Fruit fly (Drosophila melanogaster) whole organism, embryonic: ENCODE measurements around the gene gpp.

ENCODE experiments used
- Ada2b ChIP-seq: fragments of 200-800 bp; sonication (Bioruptor generic); IDR thresholded peaks from 2 replicates; pipeline ENCODE4 v1.3.6; 2022; ENCODE audit warnings: missing biosample characterization, missing genetic modification characterization
- Aef1 ChIP-seq: fragments of 200-800 bp; sonication (Bioruptor generic); IDR thresholded peaks from 3 replicates; pipeline ENCODE4 v1.3.6; 2022; ENCODE audit warnings: missing biosample characterization, missing genetic modification characterization
- Antp ChIP-seq: fragments of 200-800 bp; sonication (Bioruptor generic); optimal IDR thresholded peaks from 3 replicates; lab custom pipeline; 2016; ENCODE audit warnings: missing biosample characterization, missing genetic modification characterization
- Bgb ChIP-seq: fragments of 200-800 bp; sonication (Bioruptor generic); IDR thresholded peaks from 2 replicates; pipeline ENCODE4 v1.3.6; 2022; ENCODE audit warnings: missing biosample characterization, missing genetic modification characterization; ENCODE audit not compliant: partially characterized antibody
- BtbVII ChIP-seq: fragments of 200-800 bp; sonication (Bioruptor generic); optimal IDR thresholded peaks from 3 replicates; lab custom pipeline; 2017; ENCODE audit warnings: missing biosample characterization, mild to moderate bottlenecking, missing genetic modification characterization
- CG11093 ChIP-seq: fragments of 200-800 bp; sonication (Bioruptor generic); IDR thresholded peaks from 3 replicates; pipeline ENCODE4 v1.3.6; 2022; ENCODE audit warnings: missing biosample characterization, missing genetic modification characterization
- CG12219 ChIP-seq: fragments of 200-800 bp; sonication (Bioruptor generic); optimal IDR thresholded peaks from 3 replicates; lab custom pipeline; 2018; ENCODE audit warnings: missing biosample characterization, mild to moderate bottlenecking, missing genetic modification characterization
- CG14965 ChIP-seq: fragments of 200-800 bp; sonication (Bioruptor generic); optimal IDR thresholded peaks from 2 replicates; lab custom pipeline; 2016; ENCODE audit warnings: missing biosample characterization, missing genetic modification characterization, borderline replicate concordance
- CG15479 ChIP-seq: fragments of 200-800 bp; sonication (Bioruptor generic); optimal IDR thresholded peaks from 3 replicates; lab custom pipeline; 2019; ENCODE audit warnings: missing biosample characterization, mild to moderate bottlenecking, missing genetic modification characterization, moderate library complexity
- CG17385 ChIP-seq: fragments of 200-800 bp; sonication (Bioruptor generic); optimal IDR thresholded peaks from 3 replicates; lab custom pipeline; 2018; ENCODE audit warnings: missing biosample characterization, mild to moderate bottlenecking, missing genetic modification characterization
- CG17829 ChIP-seq: fragments of 200-800 bp; optimal IDR thresholded peaks from 2 replicates; lab custom pipeline; 2019; ENCODE audit warnings: missing biosample characterization, mild to moderate bottlenecking, missing genetic modification characterization, moderate library complexity
- CG18599 ChIP-seq: fragments of 200-800 bp; sonication (Bioruptor generic); optimal IDR thresholded peaks from 3 replicates; lab custom pipeline; 2017; ENCODE audit warnings: missing biosample characterization, missing genetic modification characterization, mild to moderate bottlenecking, moderate library complexity, missing genetic modification reagents
- CG2116 ChIP-seq: fragments of 200-800 bp; sonication (Bioruptor generic); optimal IDR thresholded peaks from 3 replicates; lab custom pipeline; 2018; ENCODE audit warnings: missing biosample characterization, mild to moderate bottlenecking, missing genetic modification characterization
- CG2120 ChIP-seq: fragments of 200-800 bp; sonication (Bioruptor generic); optimal IDR thresholded peaks from 3 replicates; lab custom pipeline; 2016; ENCODE audit warnings: missing biosample characterization, missing genetic modification characterization
- CG30403 ChIP-seq: fragments of 200-800 bp; sonication (Bioruptor generic); optimal IDR thresholded peaks from 3 replicates; lab custom pipeline; 2016; ENCODE audit warnings: missing biosample characterization, missing genetic modification characterization
- CG31441 ChIP-seq: fragments of 200-800 bp; sonication (Bioruptor generic); IDR thresholded peaks from 2 replicates; pipeline ENCODE4 v1.3.6; 2022; ENCODE audit warnings: missing biosample characterization, missing genetic modification characterization
- CG33557 ChIP-seq: fragments of 200-800 bp; sonication (Bioruptor generic); optimal IDR thresholded peaks from 2 replicates; lab custom pipeline; 2019; ENCODE audit warnings: missing biosample characterization, mild to moderate bottlenecking, missing genetic modification characterization, moderate library complexity
- CG7745 ChIP-seq: fragments of 200-800 bp; sonication (Bioruptor generic); optimal IDR thresholded peaks from 2 replicates; lab custom pipeline; 2018; ENCODE audit warnings: missing biosample characterization, mild to moderate bottlenecking, missing genetic modification characterization, moderate library complexity
- CG7839 ChIP-seq: fragments of 200-800 bp; sonication (Bioruptor generic); optimal IDR thresholded peaks from 3 replicates; lab custom pipeline; 2018; ENCODE audit warnings: missing biosample characterization, mild to moderate bottlenecking, missing genetic modification characterization, moderate library complexity
- CG8765 ChIP-seq: fragments of 200-800 bp; sonication (Bioruptor generic); IDR thresholded peaks from 2 replicates; pipeline ENCODE4 v1.3.6; 2022; ENCODE audit warnings: missing biosample characterization, missing genetic modification characterization
- CG9215 ChIP-seq: fragments of 200-800 bp; sonication (Bioruptor generic); IDR thresholded peaks from 2 replicates; pipeline ENCODE4 v1.3.6; 2022; ENCODE audit warnings: missing biosample characterization, missing genetic modification characterization
- CG9932 ChIP-seq: fragments of 200-800 bp; sonication (Bioruptor generic); IDR thresholded peaks from 2 replicates; pipeline ENCODE4 v1.3.6; 2022; ENCODE audit warnings: missing biosample characterization, missing genetic modification characterization
- Camta ChIP-seq: fragments of 200-800 bp; sonication (Bioruptor generic); optimal IDR thresholded peaks from 2 replicates; lab custom pipeline; 2016; ENCODE audit warnings: missing biosample characterization, missing genetic modification characterization
- Dll ChIP-seq: fragments of 200-800 bp; sonication (Bioruptor generic); IDR thresholded peaks from 4 replicates; pipeline ENCODE4 v1.3.6; 2022; ENCODE audit warnings: missing biosample characterization, missing genetic modification characterization; ENCODE audit not compliant: partially characterized antibody
- Doc2 ChIP-seq: fragments of 200-800 bp; sonication (Bioruptor generic); IDR thresholded peaks from 2 replicates; pipeline ENCODE4 v1.3.6; 2022; ENCODE audit warnings: missing biosample characterization, missing genetic modification characterization
- Doc3 ChIP-seq: fragments of 200-800 bp; sonication (Bioruptor generic); IDR thresholded peaks from 3 replicates; pipeline ENCODE4 v1.3.6; 2022; ENCODE audit warnings: missing biosample characterization, missing genetic modification characterization; ENCODE audit not compliant: partially characterized antibody
- Drgx ChIP-seq: fragments of 200-800 bp; sonication (Bioruptor generic); IDR thresholded peaks from 2 replicates; pipeline ENCODE4 v1.3.6; 2022; ENCODE audit warnings: missing biosample characterization, missing genetic modification characterization
- Ets97D ChIP-seq: fragments of 200-800 bp; sonication (Bioruptor generic); optimal IDR thresholded peaks from 3 replicates; lab custom pipeline; 2016; ENCODE audit warnings: missing biosample characterization, missing genetic modification characterization
- Spps ChIP-seq: fragments of 200-800 bp; sonication (Bioruptor generic); optimal IDR thresholded peaks from 2 replicates; lab custom pipeline; 2018; ENCODE audit warnings: missing biosample characterization, mild to moderate bottlenecking, missing genetic modification characterization
- Ssrp ChIP-seq: fragments of 200-800 bp; sonication (Bioruptor generic); optimal IDR thresholded peaks from 2 replicates; lab custom pipeline; 2018; ENCODE audit warnings: missing biosample characterization, mild to moderate bottlenecking, missing genetic modification characterization, moderate library complexity
- ato ChIP-seq: fragments of 200-800 bp; sonication (Bioruptor generic); IDR thresholded peaks from 2 replicates; pipeline ENCODE4 v1.3.6; 2022; ENCODE audit warnings: missing biosample characterization, missing genetic modification characterization; ENCODE audit not compliant: partially characterized antibody
- chinmo ChIP-seq: fragments of 200-800 bp; sonication (Bioruptor generic); IDR thresholded peaks from 4 replicates; pipeline ENCODE4 v1.3.6; 2022; ENCODE audit warnings: missing biosample characterization, missing genetic modification characterization; ENCODE audit not compliant: partially characterized antibody
- cwo ChIP-seq: fragments of 200-800 bp; sonication (Bioruptor generic); optimal IDR thresholded peaks from 3 replicates; lab custom pipeline; 2017; ENCODE audit warnings: missing biosample characterization, missing genetic modification characterization, mild to moderate bottlenecking, moderate library complexity, missing genetic modification reagents
- danr ChIP-seq: fragments of 200-800 bp; sonication (Bioruptor generic); IDR thresholded peaks from 2 replicates; pipeline ENCODE4 v1.3.6; 2022; ENCODE audit warnings: missing biosample characterization, missing genetic modification characterization
- dm ChIP-seq: fragments of 200-800 bp; sonication (Bioruptor generic); optimal IDR thresholded peaks from 3 replicates; lab custom pipeline; 2016; ENCODE audit warnings: missing biosample characterization, missing genetic modification characterization
- gro ChIP-seq: fragments of 200-800 bp; sonication (Bioruptor generic); optimal IDR thresholded peaks from 2 replicates; lab custom pipeline; 2016; ENCODE audit warnings: missing biosample characterization, missing genetic modification characterization
- gsb ChIP-seq: fragments of 200-800 bp; sonication (Bioruptor generic); IDR thresholded peaks from 2 replicates; pipeline ENCODE4 v1.3.6; 2022; ENCODE audit warnings: missing biosample characterization, missing genetic modification characterization
- h ChIP-seq: fragments of >200 bp; optimal IDR thresholded peaks from 2 replicates; lab custom pipeline; 2017
- inv ChIP-seq: fragments of 200-800 bp; sonication (Bioruptor generic); IDR thresholded peaks from 2 replicates; pipeline ENCODE4 v1.3.6; 2022; ENCODE audit warnings: missing biosample characterization, missing genetic modification characterization; ENCODE audit not compliant: partially characterized antibody
- klu ChIP-seq: fragments of 200-800 bp; sonication (Bioruptor generic); IDR thresholded peaks from 2 replicates; pipeline ENCODE4 v1.3.6; 2022; ENCODE audit warnings: missing biosample characterization, missing genetic modification characterization
- nau ChIP-seq: fragments of 200-800 bp; sonication (Bioruptor generic); optimal IDR thresholded peaks from 3 replicates; lab custom pipeline; 2017; ENCODE audit warnings: missing biosample characterization, mild to moderate bottlenecking, missing genetic modification characterization, missing genetic modification reagents
- pb ChIP-seq: fragments of 200-800 bp; sonication (Bioruptor generic); optimal IDR thresholded peaks from 3 replicates; lab custom pipeline; 2016; ENCODE audit warnings: missing biosample characterization, missing genetic modification characterization
- seq ChIP-seq: fragments of 200-800 bp; sonication (Bioruptor generic); IDR thresholded peaks from 2 replicates; pipeline ENCODE4 v1.3.6; 2022; ENCODE audit warnings: missing biosample characterization, missing genetic modification characterization
- tll ChIP-seq, 2 experiments: fragments of 200-800 bp in 1 of 2; fragments of >200 bp in 1 of 2; sonication (Bioruptor generic) in 1 of 2; optimal IDR thresholded peaks; 2 replicates each; lab custom pipeline; 2017 to 2019; ENCODE audit warnings: missing biosample characterization in 2 of 2, missing genetic modification characterization in 2 of 2, mild to moderate bottlenecking in 1 of 2, moderate library complexity in 1 of 2
- twi ChIP-seq: fragments of 200-800 bp; optimal IDR thresholded peaks from 2 replicates; lab custom pipeline; 2019; ENCODE audit warnings: missing biosample characterization, mild to moderate bottlenecking, missing genetic modification characterization, moderate library complexity
- vfl ChIP-seq: fragments of 200-800 bp; sonication (Bioruptor generic); optimal IDR thresholded peaks from 2 replicates; lab custom pipeline; 2016; ENCODE audit warnings: missing biosample characterization, missing genetic modification characterization
- vvl ChIP-seq: fragments of 200-800 bp; sonication (Bioruptor generic); IDR thresholded peaks from 2 replicates; pipeline ENCODE4 v1.3.6; 2022; ENCODE audit warnings: missing biosample characterization, missing genetic modification characterization
- zen2 ChIP-seq: fragments of 200-800 bp; sonication (Bioruptor generic); IDR thresholded peaks from 3 replicates; pipeline ENCODE4 v1.3.6; 2022; ENCODE audit warnings: missing biosample characterization, missing genetic modification characterization; ENCODE audit not compliant: partially characterized antibody

Gene gpp

DNA sequence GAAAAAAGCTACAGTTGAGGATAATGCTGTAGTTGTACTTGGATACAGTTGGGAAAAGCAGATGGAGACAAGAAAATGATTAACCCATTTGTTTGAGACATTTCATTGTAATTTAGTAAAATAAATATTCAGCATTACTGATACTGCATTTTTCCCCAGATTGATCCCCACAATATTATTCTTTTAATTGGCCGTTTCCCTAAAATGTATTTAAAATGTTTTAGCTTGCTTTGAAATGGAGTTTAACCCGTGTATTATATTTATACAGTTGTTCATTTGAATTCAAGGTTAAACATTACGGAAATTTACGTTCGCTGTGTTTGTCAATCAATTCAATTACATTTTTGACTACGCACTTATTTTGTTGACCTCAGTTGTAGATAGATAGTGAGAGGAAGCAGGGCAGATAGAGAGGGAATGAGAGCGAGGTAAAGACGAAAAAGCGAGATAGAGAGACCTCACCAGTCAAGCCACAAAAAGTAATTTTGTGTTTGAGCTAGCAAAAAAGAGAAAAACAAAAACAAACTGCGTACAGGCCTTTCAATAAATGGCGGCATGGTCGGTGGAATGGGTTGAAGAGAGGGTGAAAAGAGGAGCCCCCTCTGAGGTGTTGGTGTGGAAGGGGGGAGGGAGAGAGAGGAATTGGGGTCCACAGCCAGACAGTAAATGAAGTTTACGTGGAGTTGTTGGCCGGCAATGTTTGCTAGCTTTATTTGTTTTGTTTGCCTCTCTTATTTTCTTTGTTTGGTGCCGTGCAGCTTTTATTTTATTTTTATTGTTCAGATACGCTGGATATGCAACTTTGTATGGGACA lies 4.0 kb downstream of the gpp start (continued):
- TF ChIP-seq CG7839 (tag; lab: Kevin White, UChicago) (peak; percentile 94), cwo (peak; percentile 88), Bgb (GFP tag; lab: Robert Waterston, UW) (no peak; the same call in 1 of the 2 replicates), nau (peak; percentile 89), Camta (peak; percentile 83), seq (GFP tag; lab: Robert Waterston, UW) (peak; percentile 80), CG12219 (peak; percentile 88), Spps (peak; percentile 33), CG14965 (GFP tag; lab: Kevin White, UChicago) (no peak), CG17829 (tag; lab: Kevin White, UChicago) (peak; percentile 88), tll (GFP tag; optimal IDR thresholded peaks at IDR 0.05; lab: Kevin White, UChicago) (peak in 1 of 2 experiments; percentile 10), CG31441 (peak; percentile 92), CG15479 (GFP tag; lab: Kevin White, UChicago) (no peak), Ets97D (GFP tag; lab: Kevin White, UChicago) (peak; percentile 27), BtbVII (GFP tag; lab: Kevin White, UChicago) (peak; percentile 91), CG33557 (peak; percentile 68), h (lab: Kevin White, UChicago) (no peak), chinmo (peak; percentile 75; the same call in 2 of the 4 replicates), CG18599 (GFP tag; lab: Kevin White, UChicago) (peak; percentile 90), dm (GFP tag; lab: Kevin White, UChicago) (peak; percentile 57), pb (GFP tag; lab: Kevin White, UChicago) (peak; percentile 76), CG2120 (GFP tag; lab: Kevin White, UChicago) (peak; percentile 92), CG9932 (GFP tag; lab: Robert Waterston, UW) (peak; percentile 70), gro (peak; percentile 54), klu (GFP tag; lab: Robert Waterston, UW) (peak; percentile 66), CG30403 (GFP tag; lab: Kevin White, UChicago) (peak; percentile 95), Antp (GFP tag; lab: Kevin White, UChicago) (peak; percentile 84), Doc3 (GFP tag; lab: Robert Waterston, UW) (no peak), CG8765 (GFP tag; lab: Robert Waterston, UW) (peak; percentile 37; the same call in 1 of the 2 replicates), Doc2 (GFP tag; lab: Robert Waterston, UW) (no peak), Dll (GFP tag; lab: Robert Waterston, UW) (0 out of 4 replicates have a peak, but pooled peaks have one; percentile 37), CG17385 (GFP tag; lab: Kevin White, UChicago) (peak; percentile 87), Ssrp (tag; lab: Kevin White, UChicago) (peak; percentile 92), Aef1 (peak; percentile 10), danr (GFP tag; lab: Robert Waterston, UW) (peak; percentile 18; the same call in 1 of the 2 replicates), twi (tag; lab: Kevin White, UChicago) (peak; percentile 79), vfl (GFP tag; lab: Kevin White, UChicago) (peak; percentile 65), CG9215 (peak; percentile 78), CG7745 (tag; lab: Kevin White, UChicago) (no peak), ato (GFP tag; lab: Robert Waterston, UW) (no peak), Drgx (GFP tag; lab: Robert Waterston, UW) (peak; percentile 30), CG2116 (GFP tag; lab: Kevin White, UChicago) (peak; percentile 56), Ada2b (GFP tag; lab: Robert Waterston, UW) (peak; percentile 45), inv (GFP tag; lab: Robert Waterston, UW) (no peak), zen2 (GFP tag; lab: Robert Waterston, UW) (no peak), vvl (GFP tag; lab: Robert Waterston, UW) (peak; percentile 63), gsb (GFP tag; lab: Robert Waterston, UW) (0 out of 2 replicates have a peak, but pooled peaks have one; percentile 50), CG11093 (GFP tag; lab: Robert Waterston, UW) (peak; percentile 74; the same call in 2 of the 3 replicates)
